Fruit fly (Drosophila melanogaster) whole organism, embryonic: ENCODE results near the gene Pcyt1.

Source experiments
- CG11560 ChIP-seq: fragments of 200-800 bp; sonication (Bioruptor generic); IDR thresholded peaks from 3 replicates; pipeline ENCODE4 v1.3.6; 2022; ENCODE audit warnings: missing biosample characterization, missing genetic modification characterization
- CG14050 ChIP-seq: fragments of 200-800 bp; sonication (Bioruptor generic); IDR thresholded peaks from 3 replicates; pipeline ENCODE4 v1.3.6; 2022; ENCODE audit warnings: missing biosample characterization, missing genetic modification characterization
- CG43689 ChIP-seq: fragments of 200-800 bp; sonication (Bioruptor generic); IDR thresholded peaks from 2 replicates; pipeline ENCODE4 v1.3.6; 2022; ENCODE audit warnings: missing biosample characterization, missing genetic modification characterization
- Spps ChIP-seq: fragments of 200-800 bp; sonication (Bioruptor generic); optimal IDR thresholded peaks from 2 replicates; lab custom pipeline; 2018; ENCODE audit warnings: missing biosample characterization, mild to moderate bottlenecking, missing genetic modification characterization
- bcd ChIP-seq: fragments of 200-800 bp; sonication (Bioruptor generic); optimal IDR thresholded peaks from 2 replicates; lab custom pipeline; 2017; ENCODE audit warnings: missing biosample characterization, mild to moderate bottlenecking, missing genetic modification characterization
- dpn ChIP-seq, 2 experiments: fragments of 200-800 bp; sonication (Bioruptor generic); optimal IDR thresholded peaks; 3 replicates each; lab custom pipeline; 2016; ENCODE audit warnings: missing biosample characterization in 2 of 2, missing genetic modification characterization in 2 of 2
- kay ChIP-seq: fragments of 200-800 bp; sonication (Bioruptor generic); optimal IDR thresholded peaks from 2 replicates; lab custom pipeline; 2016; ENCODE audit warnings: missing biosample characterization, missing genetic modification characterization
- kni ChIP-seq: fragments of 200-800 bp; sonication (Bioruptor generic); optimal IDR thresholded peaks from 3 replicates; lab custom pipeline; 2017; ENCODE audit warnings: mild to moderate bottlenecking, missing biosample characterization, missing genetic modification reagents, missing genetic modification characterization
- sisA ChIP-seq: fragments of 200-800 bp; sonication (Bioruptor generic); IDR thresholded peaks from 2 replicates; pipeline ENCODE4 v1.3.6; 2022; ENCODE audit warnings: missing biosample characterization, missing genetic modification characterization
- tx ChIP-seq: fragments of 200-800 bp; sonication (Bioruptor generic); optimal IDR thresholded peaks from 2 replicates; lab custom pipeline; 2016; ENCODE audit warnings: missing biosample characterization, missing genetic modification characterization

DNA sequence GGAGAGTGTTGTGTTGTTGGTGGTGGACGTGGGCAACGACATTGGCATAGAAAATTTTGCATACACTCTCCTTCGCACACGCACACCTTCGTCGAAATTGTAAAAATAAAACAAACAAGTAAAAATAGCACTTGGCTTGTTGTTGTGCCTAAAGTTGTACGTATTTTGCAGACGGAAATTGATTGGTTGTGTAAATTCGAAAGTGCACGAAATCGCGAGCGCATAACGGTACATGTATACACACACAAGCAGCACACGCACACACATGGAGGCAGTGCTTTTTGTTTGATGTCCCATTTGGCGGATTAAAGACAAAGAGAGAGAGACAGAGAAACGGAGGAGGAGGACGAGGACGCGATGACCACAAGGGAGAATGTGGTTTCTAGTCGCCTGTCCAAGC is 8.5 kb upstream of the Pcyt1 start:
- TF ChIP-seq CG43689 (GFP tag; lab: Robert Waterston, UW) (no peak), kni (GFP tag; lab: Kevin White, UChicago) (no peak), kay (no peak), Spps (tag; lab: Kevin White, UChicago) (no peak), sisA (GFP tag; lab: Robert Waterston, UW) (no peak), CG11560 (tag; lab: Robert Waterston, UW) (no peak), CG14050 (no peak), tx (GFP tag; lab: Kevin White, UChicago) (no peak), dpn (GFP tag; optimal IDR thresholded peaks at IDR 0.05; lab: Kevin White, UChicago) (no peak), bcd (GFP tag; lab: Kevin White, UChicago) (no peak)
